Fruit fly (Drosophila melanogaster): ENCODE data around the gene CREG.
A peak's percentile ranks its signal among the peaks of the same experiment; 100 is the strongest.

Gene CREG

dm6 chr3R:17413601-17414000 is 19.2 kb upstream of the CREG start, which contains the start of gene CG42822:
Gene CG42822, plus strand, starts transcription at chr3R:17413901.
- no peak for TF ChIP-seq chn (GFP tag; optimal IDR thresholded peaks at IDR 0.05)
- no peak for TF ChIP-seq CG7372 (GFP tag; IDR thresholded peaks at IDR 0.05)

DNA sequence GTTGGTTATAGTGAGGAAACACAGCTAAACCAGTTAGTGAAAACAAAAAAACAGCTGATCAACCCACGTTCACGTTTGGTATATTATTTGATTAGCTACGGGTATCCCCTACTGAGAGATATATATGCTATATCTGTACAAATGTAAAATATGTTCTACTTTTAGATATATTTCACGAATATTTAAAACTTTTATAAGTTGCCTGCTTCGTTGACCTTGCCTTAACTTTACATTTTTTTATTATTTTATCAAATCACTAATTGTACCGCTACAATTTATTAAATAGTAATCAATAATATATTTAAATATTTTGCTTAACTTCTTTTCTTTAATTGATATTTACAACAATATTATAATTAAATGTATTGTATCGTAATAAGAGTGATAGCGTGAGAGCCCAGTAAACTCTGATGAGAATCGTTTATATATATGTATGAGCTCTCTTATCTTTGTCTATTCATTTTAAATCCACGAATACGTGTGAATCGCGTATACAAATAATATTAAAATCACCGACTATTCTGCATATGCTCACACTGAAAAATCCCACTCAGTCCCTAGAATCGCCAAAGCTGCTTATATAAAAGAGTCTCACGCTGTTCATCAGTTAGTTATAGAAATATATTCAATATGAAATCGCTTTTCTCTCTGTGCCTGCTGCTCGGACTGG is 18.2 kb upstream of the CREG start, which contains the start of gene CG42821:
TSS of gene CG42821 (plus strand) at position 620 of the 670 bp plus-strand sequence.
- TF ChIP-seq CG10147 (GFP tag; optimal IDR thresholded peaks at IDR 0.05), result peak; percentile 74
- no peak for TF ChIP-seq ac (GFP tag; optimal IDR thresholded peaks at IDR 0.05)
- no peak for TF ChIP-seq CG8924 (tag; optimal IDR thresholded peaks at IDR 0.05)
- no peak for TF ChIP-seq CG7928 (GFP tag; optimal IDR thresholded peaks at IDR 0.05)
- TF ChIP-seq sens (GFP tag), result peak; percentile 22
- peak; percentile 32 for TF ChIP-seq Fer3 (tag; optimal IDR thresholded peaks at IDR 0.05)
- TF ChIP-seq gem (tag; optimal IDR thresholded peaks at IDR 0.05), result peak; percentile 51
- no peak for TF ChIP-seq CG17912 (GFP tag; optimal IDR thresholded peaks at IDR 0.05)
- peak; percentile 78 for TF ChIP-seq CG10274 (GFP tag; optimal IDR thresholded peaks at IDR 0.05)
- TF ChIP-seq gsb-n (tag; optimal IDR thresholded peaks at IDR 0.05), result peak; percentile 11
- TF ChIP-seq D19B (GFP tag; optimal IDR thresholded peaks at IDR 0.05), result peak; percentile 22
- no peak for TF ChIP-seq Med (GFP tag)
- peak; percentile 10 for TF ChIP-seq CG2120 (GFP tag; optimal IDR thresholded peaks at IDR 0.05)
- TF ChIP-seq CG3281 (GFP tag; optimal IDR thresholded peaks at IDR 0.05), result peak; percentile 21
- TF ChIP-seq tio (GFP tag; optimal IDR thresholded peaks at IDR 0.05), result no peak
- TF ChIP-seq CG6689 (GFP tag; IDR thresholded peaks at IDR 0.05), result no peak
- no peak for TF ChIP-seq sug (tag; optimal IDR thresholded peaks at IDR 0.05)
- no peak for TF ChIP-seq schlank (tag; optimal IDR thresholded peaks at IDR 0.05)
- no peak for TF ChIP-seq pnt (GFP tag; optimal IDR thresholded peaks at IDR 0.05)

dm6 chr3R:17410808-17411207 is 16.4 kb upstream of the CREG start, which contains the start of gene CG5863:
Gene CG5863, plus strand, starts transcription at chr3R:17411108.
- TF ChIP-seq CG2120 (GFP tag; optimal IDR thresholded peaks at IDR 0.05), result no peak
- TF ChIP-seq Sox102F (GFP tag; optimal IDR thresholded peaks at IDR 0.05), result no peak
- TF ChIP-seq CG6654 (GFP tag; optimal IDR thresholded peaks at IDR 0.05), result no peak
- no peak for TF ChIP-seq CG11695 (GFP tag; IDR thresholded peaks at IDR 0.05)
- no peak for TF ChIP-seq zen2 (GFP tag; IDR thresholded peaks at IDR 0.05; ENCODE audit: partially characterized antibody)
- no peak for TF ChIP-seq CG11398 (GFP tag; optimal IDR thresholded peaks at IDR 0.05)
- TF ChIP-seq HLHmδ (GFP tag; optimal IDR thresholded peaks at IDR 0.05), result no peak
- TF ChIP-seq bab2 (GFP tag; optimal IDR thresholded peaks at IDR 0.05), result no peak
- no peak for TF ChIP-seq CG33213 (GFP tag; optimal IDR thresholded peaks at IDR 0.05)
- TF ChIP-seq CG7745 (tag; optimal IDR thresholded peaks at IDR 0.05), result no peak
- no peak for TF ChIP-seq trem (tag; optimal IDR thresholded peaks at IDR 0.05)
- no peak for TF ChIP-seq jumu (GFP tag; optimal IDR thresholded peaks at IDR 0.05)
- no peak for TF ChIP-seq CG7271 (tag; optimal IDR thresholded peaks at IDR 0.05)
- TF ChIP-seq CG2712 (tag; optimal IDR thresholded peaks at IDR 0.05), result no peak
- TF ChIP-seq Tbp (GFP tag; optimal IDR thresholded peaks at IDR 0.05), result no peak
- TF ChIP-seq CG11723 (GFP tag; optimal IDR thresholded peaks at IDR 0.05), result no peak
- no peak for TF ChIP-seq CG8281 (tag; optimal IDR thresholded peaks at IDR 0.05)
- no peak for TF ChIP-seq dysf (GFP tag; IDR thresholded peaks at IDR 0.05)
